Worm (Caenorhabditis elegans) whole organism, L4 larva: Measurements from ENCODE around the gene natb-1.

ENCODE experiments used
- ces-1 ChIP-seq: fragments of 150-350 bp; sonication (generic microtip); optimal IDR thresholded peaks from 4 replicates; lab custom pipeline; 2014; ENCODE audit warnings: missing biosample characterization, missing genetic modification reagents, missing genetic modification characterization
- dve-1 ChIP-seq: sonication (generic microtip); optimal IDR thresholded peaks from 2 replicates; lab custom pipeline; 2017; ENCODE audit warnings: antibody characterized with exemption, mild to moderate bottlenecking, missing genetic modification characterization, missing compliant biosample characterization; ENCODE audit not compliant: insufficient read depth
- egl-27 ChIP-seq: sonication (generic microtip); optimal IDR thresholded peaks from 3 replicates; lab custom pipeline; 2017; ENCODE audit warnings: missing biosample characterization, missing genetic modification reagents, missing genetic modification characterization
- fkh-10 ChIP-seq: fragments of 150-350 bp; optimal IDR thresholded peaks from 2 replicates; lab custom pipeline; 2014; ENCODE audit warnings: missing biosample characterization, missing genetic modification reagents, missing genetic modification characterization
- fos-1 ChIP-seq: fragments of 150-350 bp; optimal IDR thresholded peaks from 2 replicates; lab custom pipeline; 2014; ENCODE audit warnings: missing biosample characterization, missing genetic modification characterization
- nhr-10 ChIP-seq: fragments of 150-350 bp; optimal IDR thresholded peaks from 2 replicates; lab custom pipeline; 2014; ENCODE audit warnings: missing biosample characterization, missing genetic modification characterization
- nhr-11 ChIP-seq: fragments of 150-350 bp; optimal IDR thresholded peaks from 2 replicates; lab custom pipeline; 2014; ENCODE audit warnings: missing biosample characterization, missing genetic modification characterization
- vab-7 ChIP-seq: fragments of 200-800 bp; sonication (Bioruptor generic); IDR thresholded peaks from 2 replicates; pipeline ENCODE4 v1.3.6; 2022; ENCODE audit warnings: missing genetic modification reagents, missing genetic modification characterization, missing compliant biosample characterization

DNA sequence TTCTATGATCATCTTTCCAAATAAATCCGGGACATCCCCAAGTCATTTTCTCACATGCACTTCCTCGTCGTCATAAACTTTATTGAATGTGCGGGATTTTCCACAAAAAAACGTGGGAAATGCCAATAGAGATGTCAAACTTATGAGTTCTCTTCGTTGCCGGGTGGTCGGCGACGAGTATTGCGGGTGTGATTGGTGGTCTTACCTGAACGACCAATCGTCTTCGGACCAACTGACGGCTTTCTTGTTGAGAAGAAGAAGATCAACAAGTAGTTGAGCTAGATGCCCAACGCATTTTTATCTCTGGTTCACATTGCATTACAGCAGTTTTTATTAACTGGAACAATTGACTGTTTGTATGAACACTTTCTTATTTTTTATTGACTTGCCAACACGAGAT, 11.9 kb upstream of the natb-1 start:
- TF ChIP-seq nhr-10 (tag; lab: Kevin White, UChicago) (no peak), nhr-11 (tag; lab: Kevin White, UChicago) (no peak), fos-1 (tag; lab: Kevin White, UChicago) (no peak), dve-1 (tag; lab: Kevin White, UChicago) (no peak), ces-1 (no peak), fkh-10 (GFP tag; lab: Kevin White, UChicago) (no peak), vab-7 (GFP tag; lab: Robert Waterston, UW) (no peak), egl-27 (no peak)
